Worm (Caenorhabditis elegans): Measurements from ENCODE around the gene gcst-1.

gcst-1 gene

DNA sequence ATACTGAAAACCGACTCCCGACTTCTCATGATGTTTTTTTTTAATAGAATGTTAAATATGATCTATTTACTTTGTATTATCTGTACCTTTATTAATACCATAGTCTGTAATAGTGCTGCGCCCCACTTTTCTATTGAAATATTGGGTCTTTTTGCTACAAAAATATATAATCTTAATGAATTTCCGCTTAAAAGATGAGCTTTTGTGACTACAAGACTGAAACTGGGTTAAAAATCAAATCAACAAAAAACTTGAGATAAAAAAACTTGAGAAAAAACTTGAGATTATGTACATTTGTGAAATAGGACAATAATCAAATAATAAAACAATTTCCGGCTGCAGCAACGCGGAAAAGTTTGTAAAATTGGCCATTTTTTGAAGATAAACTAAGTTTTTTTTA lies 18.1 kb downstream of the gcst-1 start, which contains the start of gene K09H11.15:
TSS of gene K09H11.15 (minus strand) at position 101 of the 400 bp plus-strand sequence.
- TF ChIP-seq npax-4 (tag; optimal IDR thresholded peaks at IDR 0.05), result no peak
- no peak for TF ChIP-seq ama-1 (optimal IDR thresholded peaks at IDR 0.05)
- no peak for TF ChIP-seq dve-1 (tag; optimal IDR thresholded peaks at IDR 0.05)
- no peak for TF ChIP-seq madf-2 (tag; optimal IDR thresholded peaks at IDR 0.05)
- TF ChIP-seq K09A11.1 (tag; optimal IDR thresholded peaks at IDR 0.05; ENCODE audit: insufficient read depth), result no peak
- TF ChIP-seq nfya-1 (tag; optimal IDR thresholded peaks at IDR 0.05), result no peak
- no peak for TF ChIP-seq F13H6.1 (tag; optimal IDR thresholded peaks at IDR 0.05)
- no peak for TF ChIP-seq hlh-15 (tag; optimal IDR thresholded peaks at IDR 0.05)
- TF ChIP-seq ceh-24 (tag; optimal IDR thresholded peaks at IDR 0.05), result no peak
- no peak for TF ChIP-seq pha-2 (tag; optimal IDR thresholded peaks at IDR 0.05)
- no peak for TF ChIP-seq dmd-4 (tag; optimal IDR thresholded peaks at IDR 0.05; ENCODE audit: borderline replicate concordance)
- no peak for TF ChIP-seq ahr-1 (tag; optimal IDR thresholded peaks at IDR 0.05)
- no peak for TF ChIP-seq C08G9.2 (tag; optimal IDR thresholded peaks at IDR 0.05)

DNA sequence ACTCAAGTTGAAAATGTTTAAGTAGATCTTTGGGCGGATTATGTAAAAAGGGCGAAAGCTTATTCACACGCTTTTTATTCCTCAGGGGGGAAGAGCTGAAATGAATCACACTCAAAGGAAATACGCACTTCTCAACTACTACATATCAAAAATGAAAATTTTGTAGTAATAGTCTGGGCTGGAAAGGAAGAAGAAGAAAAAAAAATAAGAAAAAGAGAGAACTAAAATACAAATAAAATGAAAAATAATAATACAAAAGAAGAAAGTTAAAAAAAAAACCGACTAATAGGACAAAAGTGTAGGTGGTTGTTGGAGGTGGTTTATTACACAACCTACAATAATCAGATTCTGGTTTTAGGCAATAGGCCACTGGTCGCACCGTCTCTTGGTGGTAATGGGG lies 23.3 kb downstream of the gcst-1 start, which contains the start of gene K09H11.6:
TSS of gene K09H11.6 (minus strand) at position 101 of the 400 bp plus-strand sequence.
- TF ChIP-seq ceh-22 (tag; optimal IDR thresholded peaks at IDR 0.05), result no peak
- no peak for TF ChIP-seq fkh-10 (GFP tag; optimal IDR thresholded peaks at IDR 0.05)

DNA sequence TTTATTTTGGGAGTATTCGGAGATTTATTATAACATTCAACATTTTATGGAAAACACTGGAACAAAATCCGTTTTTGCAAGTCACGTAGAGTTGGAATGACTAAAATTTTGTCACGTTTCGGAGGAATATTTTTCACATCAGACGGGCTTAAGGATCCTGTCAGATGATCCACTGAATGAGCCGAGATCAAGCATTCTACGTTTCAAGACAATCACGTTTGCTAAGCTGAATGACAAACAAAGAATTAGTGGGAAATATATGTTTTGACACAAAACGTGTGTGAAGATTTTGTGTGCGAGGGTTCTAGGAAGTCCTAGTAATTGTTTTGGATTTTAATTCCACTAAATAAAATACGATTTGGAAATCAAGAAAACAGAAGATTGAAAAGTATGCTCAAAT lies 26.7 kb downstream of the gcst-1 start:
- TF ChIP-seq ceh-22 (tag; optimal IDR thresholded peaks at IDR 0.05) (no peak), ceh-24 (tag; optimal IDR thresholded peaks at IDR 0.05) (no peak), pha-4 (tag; optimal IDR thresholded peaks at IDR 0.05) (no peak), ama-1 (optimal IDR thresholded peaks at IDR 0.05) (no peak), pax-1 (tag; optimal IDR thresholded peaks at IDR 0.05) (no peak), pag-3 (tag; optimal IDR thresholded peaks at IDR 0.05; ENCODE audit: borderline replicate concordance) (no peak), zip-5 (tag; optimal IDR thresholded peaks at IDR 0.05) (no peak), ceh-6 (GFP tag; optimal IDR thresholded peaks at IDR 0.05) (no peak), unc-55 (GFP tag; optimal IDR thresholded peaks at IDR 0.05) (no peak)

DNA sequence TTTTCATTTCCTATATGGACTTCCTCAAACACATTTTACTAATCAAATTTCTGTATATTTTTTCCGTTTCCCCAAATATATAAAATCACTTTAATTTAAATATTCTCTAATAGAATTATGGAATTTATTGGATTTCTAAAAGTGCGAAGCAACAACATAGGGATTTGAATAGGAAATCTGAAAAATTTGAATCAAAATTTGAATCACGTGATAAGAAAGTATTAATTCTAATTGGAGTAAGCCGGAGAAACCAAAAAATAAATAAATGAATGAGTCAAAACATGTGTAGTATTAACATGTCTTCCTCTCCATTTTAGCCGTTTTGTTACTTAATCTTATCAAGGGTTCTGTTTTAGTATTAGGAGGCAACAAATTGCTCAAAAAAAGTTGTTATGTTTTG lies 28.5 kb downstream of the gcst-1 start:
- TF ChIP-seq ceh-2 (tag; optimal IDR thresholded peaks at IDR 0.05) (no peak), pat-9 (tag; optimal IDR thresholded peaks at IDR 0.05) (no peak), npax-4 (tag; optimal IDR thresholded peaks at IDR 0.05) (no peak), ceh-9 (tag; optimal IDR thresholded peaks at IDR 0.05) (no peak), dmd-4 (tag; optimal IDR thresholded peaks at IDR 0.05; ENCODE audit: borderline replicate concordance) (no peak), ceh-22 (tag; optimal IDR thresholded peaks at IDR 0.05) (no peak), unc-42 (tag; optimal IDR thresholded peaks at IDR 0.05) (no peak), unc-3 (GFP tag; conservative IDR thresholded peaks at IDR 0.05) (no peak), unc-3 (tag; optimal IDR thresholded peaks at IDR 0.05) (no peak), syd-9 (tag; optimal IDR thresholded peaks at IDR 0.05) (no peak)

DNA sequence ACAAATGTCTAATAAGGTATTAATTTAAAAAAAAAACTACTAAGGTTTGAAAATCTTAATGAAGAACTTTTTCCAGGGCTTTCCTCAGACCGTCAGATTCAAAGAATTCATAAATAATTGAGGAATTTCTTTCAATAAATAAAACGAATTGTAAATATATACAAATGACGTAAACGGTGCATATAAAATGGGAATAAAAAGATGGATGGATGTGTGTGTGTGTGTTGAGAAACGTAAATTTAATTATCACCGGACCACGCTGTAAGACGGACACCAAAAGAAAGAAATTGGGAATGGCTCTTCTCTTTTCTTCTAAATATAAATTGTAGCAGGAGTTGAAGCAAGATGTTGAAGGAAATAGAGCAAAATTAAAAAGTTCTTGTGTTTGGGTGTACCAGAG lies 33.5 kb downstream of the gcst-1 start:
- TF ChIP-seq ztf-16 (tag; optimal IDR thresholded peaks at IDR 0.05) (no peak), sdc-2 (tag; optimal IDR thresholded peaks at IDR 0.05) (no peak), ceh-34 (tag; optimal IDR thresholded peaks at IDR 0.05) (no peak), ceh-48 (tag; optimal IDR thresholded peaks at IDR 0.05) (no peak), C38D4.7 (GFP tag; optimal IDR thresholded peaks at IDR 0.05) (no peak), unc-42 (tag; optimal IDR thresholded peaks at IDR 0.05) (no peak), ceh-22 (tag; optimal IDR thresholded peaks at IDR 0.05) (no peak), sox-4 (tag; optimal IDR thresholded peaks at IDR 0.05) (no peak), sox-2 (GFP tag; IDR thresholded peaks at IDR 0.05) (no peak), che-1 (tag; optimal IDR thresholded peaks at IDR 0.05) (no peak), ahr-1 (tag; optimal IDR thresholded peaks at IDR 0.05) (no peak), tbx-7 (tag; optimal IDR thresholded peaks at IDR 0.05) (no peak), hlh-30 (tag; optimal IDR thresholded peaks at IDR 0.05; ENCODE audit: insufficient read depth) (no peak), hlh-15 (tag; optimal IDR thresholded peaks at IDR 0.05) (no peak), lin-11 (tag; optimal IDR thresholded peaks at IDR 0.05) (no peak), rnt-1 (tag; optimal IDR thresholded peaks at IDR 0.05) (no peak), ref-2 (tag; optimal IDR thresholded peaks at IDR 0.05) (no peak), pqm-1 (tag; optimal IDR thresholded peaks at IDR 0.05) (no peak)

All from whole organism, late embryonic.